Fruit fly (Drosophila melanogaster) whole organism, prepupa: Measurements from ENCODE around the gene CG9641.

Source experiments
- Blimp-1 ChIP-seq: fragments of 200-800 bp; sonication (Bioruptor generic); optimal IDR thresholded peaks from 3 replicates; lab custom pipeline; 2017; ENCODE audit warnings: missing biosample characterization, missing genetic modification characterization, mild to moderate bottlenecking, moderate library complexity, missing genetic modification reagents
- CG10631 ChIP-seq: fragments of 200-800 bp; sonication (Bioruptor generic); optimal IDR thresholded peaks from 2 replicates; lab custom pipeline; 2016; ENCODE audit warnings: missing biosample characterization, missing genetic modification characterization
- CG11294 ChIP-seq: fragments of 200-800 bp; sonication (Bioruptor generic); IDR thresholded peaks from 2 replicates; pipeline ENCODE4 v1.3.6; 2022; ENCODE audit warnings: missing biosample characterization, missing genetic modification characterization
- CG11762 ChIP-seq: fragments of 200-800 bp; sonication (Bioruptor generic); optimal IDR thresholded peaks from 3 replicates; lab custom pipeline; 2016; ENCODE audit warnings: missing biosample characterization, missing genetic modification characterization; ENCODE audit not compliant: insufficient read depth
- CG11902 ChIP-seq: fragments of 200-800 bp; sonication (Bioruptor generic); optimal IDR thresholded peaks from 3 replicates; lab custom pipeline; 2016; ENCODE audit warnings: missing biosample characterization, missing genetic modification characterization
- CG15336 ChIP-seq: fragments of 200-800 bp; sonication (Bioruptor generic); IDR thresholded peaks from 2 replicates; pipeline ENCODE4 v1.3.6; 2022; ENCODE audit warnings: missing biosample characterization, missing genetic modification characterization
- CG1621 ChIP-seq: fragments of 200-800 bp; sonication (Bioruptor generic); optimal IDR thresholded peaks from 3 replicates; lab custom pipeline; 2018; ENCODE audit warnings: missing biosample characterization, mild to moderate bottlenecking, missing genetic modification characterization
- CG16779 ChIP-seq: fragments of 200-800 bp; sonication (Bioruptor generic); optimal IDR thresholded peaks from 3 replicates; lab custom pipeline; 2017; ENCODE audit warnings: missing biosample characterization, mild to moderate bottlenecking, missing genetic modification characterization
- CG3032 ChIP-seq: fragments of 200-800 bp; optimal IDR thresholded peaks from 2 replicates; lab custom pipeline; 2019; ENCODE audit warnings: missing biosample characterization, mild to moderate bottlenecking, missing genetic modification characterization, moderate library complexity
- CG31627 ChIP-seq: fragments of 200-800 bp; sonication (Bioruptor generic); optimal IDR thresholded peaks from 3 replicates; lab custom pipeline; 2016; ENCODE audit warnings: missing biosample characterization, missing genetic modification characterization
- CG32006 ChIP-seq: fragments of 200-800 bp; sonication (Bioruptor generic); optimal IDR thresholded peaks from 3 replicates; lab custom pipeline; 2017; ENCODE audit warnings: missing biosample characterization, mild to moderate bottlenecking, missing genetic modification characterization
- CG34406 ChIP-seq: fragments of 200-800 bp; sonication (Bioruptor generic); optimal IDR thresholded peaks from 3 replicates; lab custom pipeline; 2016; ENCODE audit warnings: missing biosample characterization, missing genetic modification characterization
- CG3919 ChIP-seq: fragments of 200-800 bp; sonication (Bioruptor generic); optimal IDR thresholded peaks from 3 replicates; lab custom pipeline; 2016; ENCODE audit warnings: missing biosample characterization, missing genetic modification characterization
- CG4318 ChIP-seq: fragments of 200-800 bp; sonication (Bioruptor generic); optimal IDR thresholded peaks from 3 replicates; lab custom pipeline; 2017; ENCODE audit warnings: missing biosample characterization, mild to moderate bottlenecking, missing genetic modification characterization
- CG6276 ChIP-seq: fragments of 200-800 bp; sonication (Bioruptor generic); optimal IDR thresholded peaks from 2 replicates; lab custom pipeline; 2017; ENCODE audit warnings: missing biosample characterization, mild to moderate bottlenecking, missing genetic modification characterization
- CG6792 ChIP-seq: fragments of 200-800 bp; sonication (Bioruptor generic); optimal IDR thresholded peaks from 3 replicates; lab custom pipeline; 2016; ENCODE audit warnings: missing biosample characterization, missing genetic modification characterization
- CG6808 ChIP-seq: fragments of 200-800 bp; sonication (Bioruptor generic); optimal IDR thresholded peaks from 3 replicates; lab custom pipeline; 2017; ENCODE audit warnings: missing biosample characterization, missing genetic modification characterization, mild to moderate bottlenecking, moderate library complexity, missing genetic modification reagents
- CG6854 ChIP-seq: fragments of 200-800 bp; sonication (Bioruptor generic); optimal IDR thresholded peaks from 2 replicates; lab custom pipeline; 2017; ENCODE audit warnings: missing biosample characterization, mild to moderate bottlenecking, missing genetic modification characterization
- CG7368 ChIP-seq: fragments of 200-800 bp; sonication (Bioruptor generic); optimal IDR thresholded peaks from 3 replicates; lab custom pipeline; 2016; ENCODE audit warnings: missing biosample characterization, missing genetic modification characterization
- CG8119 ChIP-seq: fragments of 200-800 bp; sonication (Bioruptor generic); IDR thresholded peaks from 3 replicates; pipeline ENCODE4 v1.3.6; 2022; ENCODE audit warnings: missing biosample characterization, missing genetic modification characterization
- CG8632 ChIP-seq: fragments of 200-800 bp; sonication (Bioruptor generic); optimal IDR thresholded peaks from 3 replicates; lab custom pipeline; 2016; ENCODE audit warnings: missing biosample characterization, missing genetic modification characterization
- Eip75B ChIP-seq: fragments of 200-800 bp; sonication (Bioruptor generic); optimal IDR thresholded peaks from 3 replicates; lab custom pipeline; 2016; ENCODE audit warnings: missing biosample characterization, missing genetic modification characterization
- Eip78C ChIP-seq: fragments of 200-800 bp; sonication (Bioruptor generic); peaks from one replicate; lab custom pipeline; 2016; ENCODE audit warnings: missing biosample characterization, missing genetic modification characterization
- Eip93F ChIP-seq: fragments of 200-800 bp; sonication (Bioruptor generic); optimal IDR thresholded peaks from 2 replicates; lab custom pipeline; 2016; ENCODE audit warnings: missing biosample characterization, mild to moderate bottlenecking, missing genetic modification characterization
- Ets96B ChIP-seq: fragments of 200-800 bp; optimal IDR thresholded peaks from 2 replicates; lab custom pipeline; 2019; ENCODE audit warnings: missing biosample characterization, mild to moderate bottlenecking, missing genetic modification characterization, moderate library complexity
- Gug ChIP-seq: fragments of 200-800 bp; sonication (Bioruptor generic); IDR thresholded peaks from 2 replicates; pipeline ENCODE4 v1.3.6; 2022; ENCODE audit warnings: missing biosample characterization, missing genetic modification characterization
- Hr38 ChIP-seq: sonication (Bioruptor generic); optimal IDR thresholded peaks from 2 replicates; lab custom pipeline; 2016; ENCODE audit warnings: missing biosample characterization, missing genetic modification characterization
- Hr39 ChIP-seq: fragments of 200-800 bp; sonication (Bioruptor generic); optimal IDR thresholded peaks from 2 replicates; lab custom pipeline; 2016; ENCODE audit warnings: missing biosample characterization, missing genetic modification characterization
- Hr4 ChIP-seq: fragments of 200-800 bp; sonication (Bioruptor generic); optimal IDR thresholded peaks from 3 replicates; lab custom pipeline; 2016; ENCODE audit warnings: missing biosample characterization, missing genetic modification characterization
- Lpt ChIP-seq: fragments of 200-800 bp; sonication (Bioruptor generic); optimal IDR thresholded peaks from 3 replicates; lab custom pipeline; 2016; ENCODE audit warnings: missing biosample characterization, missing genetic modification characterization
- Met ChIP-seq: fragments of 200-800 bp; sonication (Bioruptor generic); optimal IDR thresholded peaks from 3 replicates; lab custom pipeline; 2016; ENCODE audit warnings: missing biosample characterization, missing genetic modification characterization
- OdsH ChIP-seq: fragments of 200-800 bp; sonication (Bioruptor generic); optimal IDR thresholded peaks from 3 replicates; lab custom pipeline; 2016; ENCODE audit warnings: missing biosample characterization, missing genetic modification characterization
- Smox ChIP-seq: fragments of 200-800 bp; sonication (Bioruptor generic); optimal IDR thresholded peaks from 3 replicates; lab custom pipeline; 2016; ENCODE audit warnings: missing biosample characterization, missing genetic modification characterization
- Sox102F ChIP-seq: fragments of 200-800 bp; sonication (Bioruptor generic); optimal IDR thresholded peaks from 2 replicates; lab custom pipeline; 2016; ENCODE audit warnings: missing biosample characterization, mild to moderate bottlenecking, missing genetic modification characterization
- Sox14 ChIP-seq: fragments of 200-800 bp; sonication (Bioruptor generic); optimal IDR thresholded peaks from 3 replicates; lab custom pipeline; 2016; ENCODE audit warnings: missing biosample characterization, missing genetic modification characterization
- Sox15 ChIP-seq: fragments of 200-800 bp; sonication (Bioruptor generic); optimal IDR thresholded peaks from 3 replicates; lab custom pipeline; 2016; ENCODE audit warnings: missing biosample characterization, missing genetic modification characterization
- achi ChIP-seq: fragments of 200-800 bp; sonication (Bioruptor generic); optimal IDR thresholded peaks from 3 replicates; lab custom pipeline; 2016; ENCODE audit warnings: missing biosample characterization, missing genetic modification characterization
- acj6 ChIP-seq: fragments of 200-800 bp; sonication (Bioruptor generic); optimal IDR thresholded peaks from 3 replicates; lab custom pipeline; 2016; ENCODE audit warnings: missing biosample characterization, missing genetic modification characterization
- dsx ChIP-seq: fragments of 200-800 bp; optimal IDR thresholded peaks from 3 replicates; lab custom pipeline; 2019; ENCODE audit warnings: missing biosample characterization, mild to moderate bottlenecking, missing genetic modification characterization, moderate library complexity; ENCODE audit not compliant: poor library complexity, severe bottlenecking
- eg ChIP-seq: fragments of 200-800 bp; sonication (Bioruptor generic); IDR thresholded peaks from 3 replicates; pipeline ENCODE4 v1.3.6; 2022; ENCODE audit warnings: missing biosample characterization, missing genetic modification characterization
- esn ChIP-seq: fragments of 200-800 bp; sonication (Bioruptor generic); optimal IDR thresholded peaks from 2 replicates; lab custom pipeline; 2016; ENCODE audit warnings: missing biosample characterization, mild to moderate bottlenecking, missing genetic modification characterization, moderate library complexity
- fd59A ChIP-seq: fragments of 200-800 bp; sonication (Bioruptor generic); optimal IDR thresholded peaks from 2 replicates; lab custom pipeline; 2017; ENCODE audit warnings: missing biosample characterization, mild to moderate bottlenecking, missing genetic modification characterization, missing genetic modification reagents
- fd85E ChIP-seq: fragments of 200-800 bp; sonication (Bioruptor generic); optimal IDR thresholded peaks from 3 replicates; lab custom pipeline; 2016; ENCODE audit warnings: missing biosample characterization, missing genetic modification characterization
- fkh ChIP-seq: fragments of 200-800 bp; sonication (Bioruptor generic); optimal IDR thresholded peaks from 3 replicates; lab custom pipeline; 2017; ENCODE audit warnings: missing biosample characterization, mild to moderate bottlenecking, missing genetic modification characterization, moderate library complexity
- lz ChIP-seq: fragments of 200-800 bp; sonication (Bioruptor generic); optimal IDR thresholded peaks from 3 replicates; lab custom pipeline; 2016; ENCODE audit warnings: missing biosample characterization, missing genetic modification characterization
- net ChIP-seq: fragments of 200-800 bp; sonication (Bioruptor generic); optimal IDR thresholded peaks from 3 replicates; lab custom pipeline; 2016; ENCODE audit warnings: missing biosample characterization, missing genetic modification characterization
- salr ChIP-seq, 2 experiments: fragments of 200-800 bp; sonication (Bioruptor generic); optimal IDR thresholded peaks; 3 replicates each; lab custom pipeline; 2016 to 2018; ENCODE audit warnings: missing biosample characterization in 2 of 2, missing genetic modification characterization in 2 of 2, mild to moderate bottlenecking in 1 of 2
- spab ChIP-seq: fragments of 200-800 bp; sonication (Bioruptor generic); optimal IDR thresholded peaks from 2 replicates; lab custom pipeline; 2017; ENCODE audit warnings: missing biosample characterization, mild to moderate bottlenecking, missing genetic modification characterization, missing genetic modification reagents
- ss ChIP-seq, 2 experiments: fragments of 200-800 bp; sonication (Bioruptor generic); optimal IDR thresholded peaks; 2 replicates in 1 of 2; 3 replicates in 1 of 2; lab custom pipeline; 2017 to 2018; ENCODE audit warnings: mild to moderate bottlenecking in 2 of 2, missing biosample characterization in 2 of 2, missing genetic modification characterization in 2 of 2, moderate library complexity in 1 of 2
- svp ChIP-seq: fragments of 200-800 bp; sonication (Bioruptor generic); peaks from one replicate; lab custom pipeline; 2016; ENCODE audit warnings: missing biosample characterization, missing genetic modification characterization
- topi ChIP-seq: fragments of 200-800 bp; sonication (Bioruptor generic); optimal IDR thresholded peaks from 3 replicates; lab custom pipeline; 2016; ENCODE audit warnings: missing biosample characterization, missing genetic modification characterization
- vri ChIP-seq: fragments of 200-800 bp; sonication (Bioruptor generic); optimal IDR thresholded peaks from 3 replicates; lab custom pipeline; 2016; ENCODE audit warnings: missing biosample characterization, mild to moderate bottlenecking, missing genetic modification characterization

Gene CG9641

dm6 chr2L:2944509-2944908 is 32.2 kb downstream of the CG9641 start:
- no peak for TF ChIP-seq Hr38 (GFP tag; lab: Kevin White, UChicago)
- no peak for TF ChIP-seq CG6854 (GFP tag; lab: Kevin White, UChicago)
- TF ChIP-seq CG3919 (GFP tag; lab: Kevin White, UChicago), result no peak
- peak in 1 of 2 experiments; percentile 13 for TF ChIP-seq ss (GFP tag; optimal IDR thresholded peaks at IDR 0.05; lab: Kevin White, UChicago)
- peak; percentile 52 for TF ChIP-seq CG6792 (GFP tag; lab: Kevin White, UChicago)
- peak; percentile 12 for TF ChIP-seq CG1621
- TF ChIP-seq CG8119 (GFP tag; lab: Robert Waterston, UW), result peak; percentile 67; the same call in 2 of the 3 replicates
- TF ChIP-seq CG15336 (GFP tag; lab: Robert Waterston, UW), result peak; percentile 65
- peak; percentile 51 for TF ChIP-seq CG11762 (GFP tag; lab: Kevin White, UChicago)
- peak; percentile 50 for TF ChIP-seq Hr39 (GFP tag; lab: Kevin White, UChicago)
- TF ChIP-seq fd85E (GFP tag; lab: Kevin White, UChicago), result no peak
- TF ChIP-seq fkh (GFP tag; lab: Kevin White, UChicago), result no peak
- TF ChIP-seq CG3032, result peak; percentile 18
- peak; percentile 55 for TF ChIP-seq Smox
- peak; percentile 48 for TF ChIP-seq CG34406 (GFP tag; lab: Kevin White, UChicago)
- peak; percentile 64 for TF ChIP-seq esn
- TF ChIP-seq Ets96B (tag; lab: Kevin White, UChicago), result peak; percentile 50
- peak; percentile 74 for TF ChIP-seq svp
- TF ChIP-seq topi (GFP tag; lab: Kevin White, UChicago), result peak; percentile 52
- peak; percentile 59 for TF ChIP-seq Eip75B
- TF ChIP-seq CG16779 (tag; lab: Kevin White, UChicago), result no peak
- no peak for TF ChIP-seq Sox15 (GFP tag; lab: Kevin White, UChicago)
- peak; percentile 7 for TF ChIP-seq CG7368
- no peak for TF ChIP-seq Gug (GFP tag; lab: Robert Waterston, UW)
- TF ChIP-seq CG11902, result no peak
- peak; percentile 68 for TF ChIP-seq acj6 (GFP tag; lab: Kevin White, UChicago)
- TF ChIP-seq CG10631, result peak; percentile 55
- TF ChIP-seq OdsH (GFP tag; lab: Kevin White, UChicago), result no peak
- peak; percentile 62 for TF ChIP-seq CG32006
- TF ChIP-seq Lpt (GFP tag; lab: Kevin White, UChicago), result no peak
- TF ChIP-seq Sox102F (GFP tag; lab: Kevin White, UChicago), result peak; percentile 53
- no peak for TF ChIP-seq vri
- no peak for TF ChIP-seq CG11294 (GFP tag; lab: Robert Waterston, UW)
- no peak for TF ChIP-seq dsx (GFP tag; lab: Kevin White, UChicago)
- TF ChIP-seq CG8632 (GFP tag; lab: Kevin White, UChicago), result peak; percentile 60
- no peak for TF ChIP-seq salr (GFP tag; optimal IDR thresholded peaks at IDR 0.05; lab: Kevin White, UChicago)
- peak; percentile 68 for TF ChIP-seq eg (GFP tag; lab: Robert Waterston, UW)
- peak; percentile 49 for TF ChIP-seq Sox14
- TF ChIP-seq CG31627, result peak; percentile 55
- TF ChIP-seq Met (GFP tag; lab: Kevin White, UChicago), result no peak
- peak; percentile 36 for TF ChIP-seq CG4318 (GFP tag; lab: Kevin White, UChicago)
- peak; percentile 23 for TF ChIP-seq CG6276 (GFP tag; lab: Kevin White, UChicago)
- TF ChIP-seq fd59A (GFP tag; lab: Kevin White, UChicago), result no peak
- TF ChIP-seq achi, result no peak
- TF ChIP-seq net (GFP tag; lab: Kevin White, UChicago), result peak; percentile 21
- TF ChIP-seq Hr4 (GFP tag; lab: Kevin White, UChicago), result peak; percentile 57
- TF ChIP-seq lz, result peak; percentile 58
- no peak for TF ChIP-seq Eip93F (GFP tag; lab: Kevin White, UChicago)
- no peak for TF ChIP-seq spab
- no peak for TF ChIP-seq Blimp-1 (GFP tag; lab: Kevin White, UChicago)
- peak; percentile 2 for TF ChIP-seq CG6808 (GFP tag; lab: Kevin White, UChicago)
- peak; percentile 85 for TF ChIP-seq Eip78C (GFP tag; lab: Kevin White, UChicago)
